Worm (Caenorhabditis elegans) whole organism, young adult: Measurements from ENCODE around the gene polh-1.

Experiments used
- B0035.1 ChIP-seq: sonication (generic microtip); optimal IDR thresholded peaks from 2 replicates; lab custom pipeline; 2016; ENCODE audit warnings: missing genetic modification characterization, mild to moderate bottlenecking, missing compliant biosample characterization, missing genotype, missing genetic modification reagents
- B0336.3 ChIP-seq: fragments of 200-800 bp; sonication (Bioruptor generic); IDR thresholded peaks from 2 replicates; pipeline ENCODE4 v1.3.6; 2022; ENCODE audit warnings: missing genetic modification characterization, missing compliant biosample characterization
- C06A6.2 ChIP-seq: fragments of 200-800 bp; sonication (Bioruptor generic); conservative IDR thresholded peaks from 2 replicates; pipeline ENCODE4 v1.3.6; 2022; ENCODE audit warnings: missing genetic modification characterization, missing compliant biosample characterization
- F22D6.2 ChIP-seq: sonication (generic microtip); optimal IDR thresholded peaks from 2 replicates; lab custom pipeline; 2016; ENCODE audit warnings: mild to moderate bottlenecking, missing genetic modification characterization, missing compliant biosample characterization
- F33H1.4 ChIP-seq: fragments of 200-800 bp; sonication (Bioruptor generic); IDR thresholded peaks from 2 replicates; pipeline ENCODE4 v1.3.6; 2022; ENCODE audit warnings: missing genetic modification reagents, missing genetic modification characterization, missing compliant biosample characterization
- F52B5.7 ChIP-seq: sonication (generic microtip); optimal IDR thresholded peaks from 2 replicates; lab custom pipeline; 2016; ENCODE audit warnings: mild to moderate bottlenecking, missing genetic modification characterization, missing compliant biosample characterization
- K11D2.4 ChIP-seq: fragments of 200-800 bp; sonication (Bioruptor generic); IDR thresholded peaks from 2 replicates; pipeline ENCODE4 v1.3.6; 2022; ENCODE audit warnings: missing genetic modification reagents, missing genetic modification characterization, missing compliant biosample characterization
- K12H6.12 ChIP-seq: fragments of 200-800 bp; sonication (Bioruptor generic); optimal IDR thresholded peaks from 2 replicates; lab custom pipeline; 2018; ENCODE audit warnings: mild to moderate bottlenecking, missing genetic modification characterization, missing compliant biosample characterization
- ZK185.1 ChIP-seq: sonication (generic microtip); optimal IDR thresholded peaks from 2 replicates; lab custom pipeline; 2016; ENCODE audit warnings: mild to moderate bottlenecking, missing genetic modification characterization, missing compliant biosample characterization; ENCODE audit not compliant: poor library complexity, severe bottlenecking
- atf-7 ChIP-seq: sonication (generic microtip); optimal IDR thresholded peaks from 2 replicates; lab custom pipeline; 2017; ENCODE audit warnings: mild to moderate bottlenecking, missing genetic modification characterization, missing compliant biosample characterization
- attf-3 ChIP-seq: fragments of 200-800 bp; sonication (Bioruptor generic); conservative IDR thresholded peaks from 2 replicates; pipeline ENCODE4 v1.3.6; 2022; ENCODE audit warnings: missing genetic modification reagents, missing genetic modification characterization, missing compliant biosample characterization
- attf-6 ChIP-seq: fragments of 200-800 bp; sonication (Bioruptor generic); IDR thresholded peaks from 2 replicates; pipeline ENCODE4 v1.3.6; 2022; ENCODE audit warnings: missing genetic modification reagents, missing genetic modification characterization, missing compliant biosample characterization
- ccch-3 ChIP-seq: fragments of 200-800 bp; sonication (Bioruptor generic); optimal IDR thresholded peaks from 2 replicates; lab custom pipeline; 2018; ENCODE audit warnings: mild to moderate bottlenecking, missing genetic modification characterization, missing compliant biosample characterization
- cebp-1 ChIP-seq, 2 experiments: fragments of 200-800 bp in 1 of 2; sonication (Bioruptor generic) in 1 of 2; sonication (generic microtip) in 1 of 2; IDR thresholded peaks in 1 of 2; optimal IDR thresholded peaks in 1 of 2; 2 replicates each; pipeline versions ENCODE4 v1.3.6 to Lab custom; 2017 to 2022; ENCODE audit warnings: missing compliant biosample characterization in 2 of 2, missing genetic modification characterization in 2 of 2, mild to moderate bottlenecking in 1 of 2, missing genetic modification reagents in 1 of 2, moderate library complexity in 1 of 2
- ceh-27 ChIP-seq: fragments of 200-800 bp; sonication (Bioruptor generic); optimal IDR thresholded peaks from 2 replicates; lab custom pipeline; 2018; ENCODE audit warnings: mild to moderate bottlenecking, missing genetic modification characterization, moderate library complexity, missing compliant biosample characterization
- die-1 ChIP-seq: sonication (generic microtip); optimal IDR thresholded peaks from 2 replicates; lab custom pipeline; 2016; ENCODE audit warnings: missing genotype, mild to moderate bottlenecking, missing genetic modification characterization, missing compliant biosample characterization
- dpff-1 ChIP-seq: sonication (generic microtip); optimal IDR thresholded peaks from 2 replicates; lab custom pipeline; 2017; ENCODE audit warnings: mild to moderate bottlenecking, missing genetic modification characterization, missing compliant biosample characterization
- egl-18 ChIP-seq: fragments of 200-800 bp; sonication (Bioruptor generic); IDR thresholded peaks from 2 replicates; pipeline ENCODE4 v1.3.6; 2022; ENCODE audit warnings: missing genetic modification reagents, missing genetic modification characterization, missing compliant biosample characterization
- ets-4 ChIP-seq: fragments of 200-800 bp; sonication (Bioruptor generic); optimal IDR thresholded peaks from 2 replicates; lab custom pipeline; 2018; ENCODE audit warnings: mild to moderate bottlenecking, missing genetic modification characterization, missing compliant biosample characterization
- him-1 ChIP-seq: sonication (generic microtip); optimal IDR thresholded peaks from 2 replicates; lab custom pipeline; 2016; ENCODE audit warnings: missing genotype, missing genetic modification reagents, missing genetic modification characterization, missing compliant biosample characterization
- hlh-12 ChIP-seq: sonication (generic microtip); optimal IDR thresholded peaks from 2 replicates; lab custom pipeline; 2016; ENCODE audit warnings: missing genetic modification characterization, missing compliant biosample characterization
- hlh-26 ChIP-seq: fragments of 200-800 bp; sonication (Bioruptor generic); conservative IDR thresholded peaks from 2 replicates; pipeline ENCODE4 v1.3.6; 2022; ENCODE audit warnings: missing genetic modification reagents, missing genetic modification characterization, missing compliant biosample characterization
- hmg-1.2 ChIP-seq: fragments of 200-800 bp; sonication (Bioruptor generic); IDR thresholded peaks from 2 replicates; pipeline ENCODE4 v1.3.6; 2022; ENCODE audit warnings: missing genetic modification reagents, missing genetic modification characterization, missing compliant biosample characterization
- hmg-20 ChIP-seq: fragments of 200-800 bp; sonication (Bioruptor generic); IDR thresholded peaks from 2 replicates; pipeline ENCODE4 v1.3.6; 2022; ENCODE audit warnings: missing genetic modification reagents, missing genetic modification characterization, missing compliant biosample characterization
- hrde-1 ChIP-seq: sonication (generic microtip); optimal IDR thresholded peaks from 2 replicates; lab custom pipeline; 2016; ENCODE audit warnings: missing genetic modification characterization, mild to moderate bottlenecking, missing compliant biosample characterization, moderate library complexity, missing genotype, missing genetic modification reagents, borderline replicate concordance
- lag-1 ChIP-seq: fragments of 200-800 bp; sonication (Bioruptor generic); IDR thresholded peaks from 2 replicates; pipeline ENCODE4 v1.3.6; 2022; ENCODE audit warnings: missing genetic modification reagents, missing genetic modification characterization, missing compliant biosample characterization
- let-607 ChIP-seq, 2 experiments: fragments of 200-800 bp in 1 of 2; sonication (Bioruptor generic) in 1 of 2; sonication (generic microtip) in 1 of 2; optimal IDR thresholded peaks; 2 replicates each; lab custom pipeline; 2016 to 2018; ENCODE audit warnings: mild to moderate bottlenecking in 2 of 2, missing compliant biosample characterization in 2 of 2, missing genetic modification characterization in 2 of 2, moderate library complexity in 2 of 2, missing genotype in 1 of 2
- lin-35 ChIP-seq, 3 experiments: fragments of 150-350 bp in 2 of 3; sonication (generic microtip) in 1 of 3; optimal IDR thresholded peaks; 2 replicates each; lab custom pipeline; 2014 to 2018; ENCODE audit warnings: missing biosample characterization in 3 of 3, missing genetic modification characterization in 3 of 3, missing genetic modification reagents in 3 of 3
- lin-54 ChIP-seq: fragments of 200-800 bp; sonication (Bioruptor generic); optimal IDR thresholded peaks from 2 replicates; lab custom pipeline; 2018; ENCODE audit warnings: mild to moderate bottlenecking, missing genetic modification characterization, missing compliant biosample characterization
- mcd-1 ChIP-seq: fragments of 200-800 bp; sonication (Bioruptor generic); IDR thresholded peaks from 2 replicates; pipeline ENCODE4 v1.3.6; 2022; ENCODE audit warnings: missing genetic modification reagents, missing genetic modification characterization, missing compliant biosample characterization
- mel-28 ChIP-seq: sonication (generic microtip); optimal IDR thresholded peaks from 2 replicates; lab custom pipeline; 2016; ENCODE audit warnings: borderline replicate concordance, mild to moderate bottlenecking, missing genetic modification characterization, missing compliant biosample characterization
- nfyb-1 ChIP-seq: fragments of 200-800 bp; sonication (Bioruptor generic); IDR thresholded peaks from 2 replicates; pipeline ENCODE4 v1.3.6; 2022; ENCODE audit warnings: missing genetic modification reagents, missing genetic modification characterization, missing compliant biosample characterization
- nhr-27 ChIP-seq: fragments of 200-800 bp; sonication (Bioruptor generic); optimal IDR thresholded peaks from 2 replicates; lab custom pipeline; 2018; ENCODE audit warnings: mild to moderate bottlenecking, missing genetic modification characterization, moderate library complexity, missing compliant biosample characterization
- pha-4 ChIP-seq: fragments of 150-350 bp; sonication (generic microtip); optimal IDR thresholded peaks from 2 replicates; lab custom pipeline; 2014; ENCODE audit warnings: missing biosample characterization, missing genetic modification reagents, missing genetic modification characterization
- snpc-1.3 ChIP-seq: sonication (generic microtip); optimal IDR thresholded peaks from 2 replicates; lab custom pipeline; 2017; ENCODE audit warnings: missing genetic modification characterization, mild to moderate bottlenecking, missing compliant biosample characterization, antibody characterized with exemption, moderate library complexity, missing genotype, missing genetic modification reagents; ENCODE audit not compliant: insufficient read depth
- snpc-4 ChIP-seq, 5 experiments: fragments of 150-350 bp in 1 of 5; sonication (generic microtip) in 4 of 5; optimal IDR thresholded peaks; 2 replicates each; lab custom pipeline; 2014 to 2018; ENCODE audit warnings: missing genetic modification characterization in 5 of 5, missing biosample characterization in 3 of 5, antibody characterized with exemption in 2 of 5, mild to moderate bottlenecking in 2 of 5, missing compliant biosample characterization in 2 of 5, missing genotype in 2 of 5, moderate library complexity in 2 of 5, missing genetic modification reagents in 1 of 5
- tbp1 ChIP-seq: fragments of 200-800 bp; sonication (Bioruptor generic); optimal IDR thresholded peaks from 2 replicates; lab custom pipeline; 2018; ENCODE audit warnings: mild to moderate bottlenecking, missing genetic modification characterization, missing compliant biosample characterization
- tlf-1 ChIP-seq: fragments of 200-800 bp; sonication (Bioruptor generic); optimal IDR thresholded peaks from 2 replicates; lab custom pipeline; 2018; ENCODE audit warnings: mild to moderate bottlenecking, missing genetic modification characterization, missing compliant biosample characterization
- unc-62 ChIP-seq: fragments of 150-350 bp; optimal IDR thresholded peaks from 2 replicates; lab custom pipeline; 2014; ENCODE audit warnings: missing biosample characterization, missing genetic modification reagents, missing genetic modification characterization
- zfh-2 ChIP-seq: fragments of 200-800 bp; sonication (Bioruptor generic); conservative IDR thresholded peaks from 2 replicates; pipeline ENCODE4 v1.3.6; 2022; ENCODE audit warnings: missing genetic modification reagents, missing genetic modification characterization, missing compliant biosample characterization
- ztf-22 ChIP-seq: fragments of 200-800 bp; sonication (Bioruptor generic); optimal IDR thresholded peaks from 2 replicates; lab custom pipeline; 2018; ENCODE audit warnings: mild to moderate bottlenecking, missing genetic modification characterization, moderate library complexity, missing compliant biosample characterization
- ztf-3 ChIP-seq: fragments of 200-800 bp; sonication (Bioruptor generic); optimal IDR thresholded peaks from 2 replicates; lab custom pipeline; 2018; ENCODE audit warnings: mild to moderate bottlenecking, missing genetic modification characterization, missing compliant biosample characterization

Gene polh-1

DNA sequence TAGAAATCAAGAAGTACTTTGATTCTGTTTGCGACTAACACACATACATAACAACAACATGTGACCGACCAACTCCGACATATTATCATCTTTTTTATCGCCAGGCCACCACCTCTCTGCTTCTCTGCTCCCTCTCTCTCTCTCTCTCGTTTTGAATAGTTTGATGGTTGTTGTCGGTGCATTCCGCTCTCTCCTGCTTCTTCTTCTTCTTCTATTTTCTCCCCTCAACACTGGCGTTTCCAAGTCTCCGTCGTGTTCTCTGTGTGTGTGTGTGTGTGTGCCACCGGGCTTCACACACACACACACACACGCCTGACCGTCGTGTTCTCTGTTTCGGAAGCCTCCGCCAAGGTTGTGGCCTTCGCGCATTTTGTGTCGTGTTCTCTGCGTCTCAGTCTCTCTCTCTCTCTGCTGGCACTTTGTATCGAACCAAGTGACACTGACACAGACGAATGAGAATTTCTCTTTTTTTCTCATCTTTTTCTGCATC is 25.0 kb downstream of the polh-1 start (continued):
- no peak for TF ChIP-seq hlh-26 (GFP tag; lab: Robert Waterston, UW)
- TF ChIP-seq ets-4 (GFP tag; lab: Kevin White, UChicago): peak; percentile 87
- peak; percentile 45 for TF ChIP-seq unc-62 (GFP tag; lab: Kevin White, UChicago)
- TF ChIP-seq snpc-4 (GFP tag; optimal IDR thresholded peaks at IDR 0.05; lab: Kevin White, UChicago): peak; percentile 62
- peak; percentile 13 to 77 (median 69) for TF ChIP-seq snpc-4 (tag; optimal IDR thresholded peaks at IDR 0.05; lab: Kevin White, UChicago)
- TF ChIP-seq nhr-27 (tag; lab: Kevin White, UChicago): peak; percentile 24
- TF ChIP-seq ZK185.1: peak; percentile 68
- TF ChIP-seq lin-35 (GFP tag; optimal IDR thresholded peaks at IDR 0.05; lab: Kevin White, UChicago): peak in 1 of 3 experiments; percentile 86
- peak; percentile 84 for TF ChIP-seq B0035.1
- TF ChIP-seq mel-28 (tag; lab: Kevin White, UChicago): no peak
- no peak for TF ChIP-seq dpff-1
- TF ChIP-seq tlf-1 (GFP tag; lab: Kevin White, UChicago): peak; percentile 91
- peak; percentile 79 for TF ChIP-seq die-1 (tag; lab: Kevin White, UChicago)
- peak; percentile 88 for TF ChIP-seq pha-4 (tag; lab: Kevin White, UChicago)
- TF ChIP-seq egl-18 (GFP tag; lab: Robert Waterston, UW): no peak
- TF ChIP-seq let-607 (tag; optimal IDR thresholded peaks at IDR 0.05; lab: Kevin White, UChicago): peak; percentile 69 to 89
- no peak for TF ChIP-seq snpc-1.3 (tag; lab: Kevin White, UChicago)
- peak; percentile 79 for TF ChIP-seq hmg-1.2 (GFP tag; lab: Robert Waterston, UW)
- TF ChIP-seq F22D6.2: peak; percentile 97
- TF ChIP-seq hrde-1 (tag; lab: Kevin White, UChicago): no peak
- peak; percentile 99 for TF ChIP-seq ztf-22 (GFP tag; lab: Kevin White, UChicago)
- no peak for TF ChIP-seq attf-3 (GFP tag; lab: Robert Waterston, UW)
- TF ChIP-seq tbp1 (GFP tag; lab: Kevin White, UChicago): peak; percentile 62
- no peak for TF ChIP-seq hlh-12 (tag; lab: Kevin White, UChicago)
- TF ChIP-seq lin-54 (GFP tag; lab: Kevin White, UChicago): peak; percentile 44
- TF ChIP-seq lag-1: peak; percentile 80; the same call in 1 of the 2 replicates
- TF ChIP-seq cebp-1 (GFP tag; IDR thresholded peaks at IDR 0.05; lab: Robert Waterston, UW): no peak; the same call in 1 of the 2 replicates
- TF ChIP-seq cebp-1 (tag; optimal IDR thresholded peaks at IDR 0.05; lab: Kevin White, UChicago): peak; percentile 95
- TF ChIP-seq nfyb-1: peak; percentile 94
- TF ChIP-seq B0336.3: peak; percentile 96
- TF ChIP-seq ccch-3 (GFP tag; lab: Kevin White, UChicago): no peak
- peak; percentile 93 for TF ChIP-seq C06A6.2 (GFP tag; lab: Robert Waterston, UW)
- no peak for TF ChIP-seq attf-6

DNA sequence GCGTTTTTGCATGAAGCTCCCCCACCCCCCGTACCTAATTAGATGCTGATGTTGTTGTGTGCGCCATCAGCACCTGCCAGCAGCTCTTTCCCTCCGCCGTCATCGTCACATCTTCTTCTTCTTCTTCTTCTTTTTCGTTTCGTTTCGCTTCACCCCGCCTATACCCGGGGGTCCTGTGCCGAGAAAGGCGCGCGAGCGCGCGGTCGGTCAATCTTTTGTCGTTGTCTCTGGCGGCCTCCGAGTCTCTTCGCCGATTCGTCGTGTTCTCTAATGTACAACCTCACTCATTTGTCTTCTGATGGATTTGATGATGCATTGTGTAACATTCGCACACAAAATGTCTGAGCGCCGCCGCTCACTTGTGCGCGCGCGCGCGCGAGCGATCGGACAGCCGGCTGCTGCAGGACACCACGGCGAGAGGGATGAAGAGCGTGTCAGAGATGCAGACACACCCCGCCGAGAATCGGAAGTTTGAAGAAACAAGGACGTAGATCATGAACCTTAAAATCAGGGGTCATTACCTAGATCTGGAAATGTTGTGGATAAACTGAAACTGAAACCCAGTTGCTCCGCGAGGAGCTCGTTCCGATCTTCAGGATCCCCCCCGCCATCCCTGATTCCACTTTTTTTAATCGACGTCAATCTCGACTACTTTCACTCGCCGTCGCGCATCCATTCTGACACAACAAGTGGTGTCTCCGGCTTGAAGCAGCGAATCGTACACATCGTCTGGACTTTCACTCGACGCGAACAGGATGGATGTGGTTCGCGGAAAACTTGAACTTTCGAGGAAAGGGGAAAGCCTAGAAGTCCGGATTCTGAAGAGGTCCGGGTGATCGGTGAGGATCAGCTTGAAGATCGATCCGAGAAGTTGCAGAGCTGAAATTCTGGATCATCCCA is 26.4 kb downstream of the polh-1 start:
- TF ChIP-seq F52B5.7 (tag; lab: Kevin White, UChicago) (peak; percentile 27), hrde-1 (tag; lab: Kevin White, UChicago) (no peak), B0336.3 (peak; percentile 72), K11D2.4 (GFP tag; lab: Robert Waterston, UW) (peak; percentile 89), K12H6.12 (tag; lab: Kevin White, UChicago) (peak; percentile 92), zfh-2 (GFP tag; lab: Robert Waterston, UW) (peak; percentile 99), atf-7 (peak; percentile 85), ceh-27 (GFP tag; lab: Kevin White, UChicago) (peak; percentile 93), ztf-3 (peak; percentile 76), attf-6 (no peak), hmg-20 (GFP tag; lab: Robert Waterston, UW) (no peak), F22D6.2 (peak; percentile 47), him-1 (tag; lab: Kevin White, UChicago) (no peak), attf-3 (GFP tag; lab: Robert Waterston, UW) (0 out of 2 replicates have a peak, but pooled peaks have one; percentile 48), mcd-1 (GFP tag; lab: Robert Waterston, UW) (peak; percentile 75), F33H1.4 (GFP tag; lab: Robert Waterston, UW) (no peak), tbp1 (GFP tag; lab: Kevin White, UChicago) (peak; percentile 52), lin-54 (GFP tag; lab: Kevin White, UChicago) (peak; percentile 36)
